Worm (Caenorhabditis elegans): Measurements from ENCODE around the gene col-8.

The col-8 gene

ce11 chrIII:6971662-6972284 lies 48.6 kb downstream of the col-8 start, which contains the start of the genes eef-1A.1 and rfc-4 (continued):
- TF ChIP-seq Y56A3A.18 (GFP tag; IDR thresholded peaks at IDR 0.05) = no peak
- TF ChIP-seq nfya-2 (GFP tag; IDR thresholded peaks at IDR 0.05) = no peak
- peak; percentile 94 for TF ChIP-seq madf-3 (GFP tag; IDR thresholded peaks at IDR 0.05)
- TF ChIP-seq nhr-120 (GFP tag; IDR thresholded peaks at IDR 0.05) = no peak
- no peak for TF ChIP-seq mxl-1 (tag; optimal IDR thresholded peaks at IDR 0.05)
- no peak for TF ChIP-seq dpff-1 (tag; optimal IDR thresholded peaks at IDR 0.05)
- no peak for TF ChIP-seq mes-4 (tag; optimal IDR thresholded peaks at IDR 0.05)
- TF ChIP-seq rcor-1 (GFP tag; IDR thresholded peaks at IDR 0.05) = peak; percentile 90
- peak; percentile 61 for TF ChIP-seq ama-1 (optimal IDR thresholded peaks at IDR 0.05)
- TF ChIP-seq ama-1 (GFP tag; optimal IDR thresholded peaks at IDR 0.05) = no peak
- peak; percentile 61 for TF ChIP-seq snpc-1.1 (tag; optimal IDR thresholded peaks at IDR 0.05; ENCODE audit: insufficient read depth)
- TF ChIP-seq hmg-1.2 (GFP tag; IDR thresholded peaks at IDR 0.05) = peak; percentile 76
- peak; percentile 48 for TF ChIP-seq repo-1 (tag; optimal IDR thresholded peaks at IDR 0.05)
- peak; percentile 66 for TF ChIP-seq madf-8 (GFP tag; conservative IDR thresholded peaks at IDR 0.05)
- peak; percentile 84 for TF ChIP-seq K11D2.4 (GFP tag; IDR thresholded peaks at IDR 0.05)
- peak; percentile 75 for TF ChIP-seq tbp1 (GFP tag; optimal IDR thresholded peaks at IDR 0.05)
- peak; percentile 67 for TF ChIP-seq unc-130 (GFP tag; optimal IDR thresholded peaks at IDR 0.05)
- no peak for TF ChIP-seq egl-18 (GFP tag; IDR thresholded peaks at IDR 0.05)
- TF ChIP-seq ztf-3 (GFP tag; optimal IDR thresholded peaks at IDR 0.05) = no peak
- no peak for TF ChIP-seq sdz-38 (tag; optimal IDR thresholded peaks at IDR 0.05)
- no peak for TF ChIP-seq aptf-2 (GFP tag; conservative IDR thresholded peaks at IDR 0.05)
- peak; percentile 70; the same call in 1 of the 2 replicates for TF ChIP-seq Y95B8A.8 (GFP tag; IDR thresholded peaks at IDR 0.05)
- TF ChIP-seq B0261.1 (tag; optimal IDR thresholded peaks at IDR 0.05) = peak; percentile 15
- TF ChIP-seq F57C9.4 (tag; optimal IDR thresholded peaks at IDR 0.05) = no peak
- no peak for TF ChIP-seq ccch-3 (GFP tag; optimal IDR thresholded peaks at IDR 0.05)
- no peak for TF ChIP-seq tbx-9 (tag; optimal IDR thresholded peaks at IDR 0.05; ENCODE audit: borderline replicate concordance)
- TF ChIP-seq madf-10 (tag; optimal IDR thresholded peaks at IDR 0.05) = peak; percentile 68
- TF ChIP-seq ceh-100 (GFP tag; IDR thresholded peaks at IDR 0.05) = peak; percentile 76
- no peak for TF ChIP-seq ceh-40 (GFP tag; IDR thresholded peaks at IDR 0.05)
- peak; percentile 93 for TF ChIP-seq pbrm-1 (GFP tag; IDR thresholded peaks at IDR 0.05)
- no peak for TF ChIP-seq unc-62 (GFP tag; optimal IDR thresholded peaks at IDR 0.05)
- peak; percentile 79 for TF ChIP-seq B0336.3 (GFP tag; IDR thresholded peaks at IDR 0.05)
- TF ChIP-seq egrh-3 (GFP tag; IDR thresholded peaks at IDR 0.05) = peak; percentile 83
- TF ChIP-seq F39B2.1 (GFP tag; IDR thresholded peaks at IDR 0.05) = peak; percentile 49; the same call in 1 of the 2 replicates
- no peak for TF ChIP-seq Y79H2A.3 (GFP tag; conservative IDR thresholded peaks at IDR 0.05)
- TF ChIP-seq ztf-26 (tag; optimal IDR thresholded peaks at IDR 0.05) = peak; percentile 82
- peak; percentile 98 for TF ChIP-seq lin-54 (GFP tag; optimal IDR thresholded peaks at IDR 0.05)
- no peak for TF ChIP-seq nhr-179 (tag; optimal IDR thresholded peaks at IDR 0.05)
- peak; percentile 81 for TF ChIP-seq lir-1 (GFP tag; conservative IDR thresholded peaks at IDR 0.05)
- TF ChIP-seq nhr-80 (tag; optimal IDR thresholded peaks at IDR 0.05) = peak; percentile 79
- TF ChIP-seq nhr-90 (tag; optimal IDR thresholded peaks at IDR 0.05) = peak; percentile 18
- no peak for TF ChIP-seq rec-8 (tag; optimal IDR thresholded peaks at IDR 0.05)
- TF ChIP-seq xnd-1 (tag; optimal IDR thresholded peaks at IDR 0.05) = peak; percentile 47
- 0 out of 2 replicates have a peak, but pooled peaks have one; percentile 25 for TF ChIP-seq C17E4.6 (GFP tag; IDR thresholded peaks at IDR 0.05)
- TF ChIP-seq atf-7 (tag; optimal IDR thresholded peaks at IDR 0.05) = peak; percentile 57
- TF ChIP-seq dpl-1 (GFP tag; optimal IDR thresholded peaks at IDR 0.05) = peak; percentile 82
- TF ChIP-seq F22D6.2 (tag; optimal IDR thresholded peaks at IDR 0.05) = peak; percentile 55
- TF ChIP-seq D2030.7 (GFP tag; IDR thresholded peaks at IDR 0.05) = peak; percentile 84
- TF ChIP-seq hlh-12 (tag; optimal IDR thresholded peaks at IDR 0.05) = no peak

Measured in whole organism, young adult.